Fruit fly (Drosophila melanogaster): ENCODE data around the gene CG43815.

Gene CG43815

DNA sequence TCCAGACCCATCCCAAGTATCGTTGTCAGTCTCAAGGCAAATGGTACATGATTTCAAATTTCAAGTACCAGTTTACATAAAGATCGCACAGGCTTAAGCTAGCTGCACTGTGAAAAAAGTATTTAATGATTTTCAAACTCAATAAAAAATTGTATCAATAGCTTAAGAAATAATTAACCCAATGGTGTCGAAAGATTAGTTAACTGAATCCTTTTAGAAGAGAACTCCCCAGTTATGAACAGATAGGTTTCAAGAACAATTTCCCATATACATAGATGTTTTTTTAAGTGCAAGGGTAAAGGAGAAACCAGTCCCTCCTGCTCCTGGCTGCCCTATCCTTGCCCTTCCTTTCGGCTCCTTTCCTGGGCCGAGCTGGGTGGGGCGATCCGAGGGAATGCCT lies 6.7 kb downstream of the CG43815 start (continued):
- TF ChIP-seq CG10631 (GFP tag; optimal IDR thresholded peaks at IDR 0.05) (peak; percentile 69), Eip78C (GFP tag) (peak; percentile 92), Gug (GFP tag; IDR thresholded peaks at IDR 0.05) (no peak), CG10669 (GFP tag; optimal IDR thresholded peaks at IDR 0.05) (peak; percentile 74), lz (GFP tag; optimal IDR thresholded peaks at IDR 0.05) (peak; percentile 33), CG6276 (GFP tag; optimal IDR thresholded peaks at IDR 0.05) (no peak), CG7368 (GFP tag; optimal IDR thresholded peaks at IDR 0.05) (peak; percentile 23), ss (GFP tag; optimal IDR thresholded peaks at IDR 0.05) (peak; percentile 63 to 75), fd59A (GFP tag; optimal IDR thresholded peaks at IDR 0.05) (peak; percentile 65), Smox (GFP tag; optimal IDR thresholded peaks at IDR 0.05) (no peak), OdsH (GFP tag; optimal IDR thresholded peaks at IDR 0.05) (peak; percentile 59), CG8319 (GFP tag; optimal IDR thresholded peaks at IDR 0.05) (no peak), CG1621 (tag; optimal IDR thresholded peaks at IDR 0.05) (peak; percentile 33), CG4318 (GFP tag; optimal IDR thresholded peaks at IDR 0.05) (no peak), dsx (GFP tag; optimal IDR thresholded peaks at IDR 0.05; ENCODE audit: poor library complexity, severe bottlenecking) (peak; percentile 81), CG3032 (tag; optimal IDR thresholded peaks at IDR 0.05) (peak; percentile 70), CG8119 (GFP tag; IDR thresholded peaks at IDR 0.05) (no peak), esn (GFP tag; optimal IDR thresholded peaks at IDR 0.05) (peak; percentile 30)

DNA sequence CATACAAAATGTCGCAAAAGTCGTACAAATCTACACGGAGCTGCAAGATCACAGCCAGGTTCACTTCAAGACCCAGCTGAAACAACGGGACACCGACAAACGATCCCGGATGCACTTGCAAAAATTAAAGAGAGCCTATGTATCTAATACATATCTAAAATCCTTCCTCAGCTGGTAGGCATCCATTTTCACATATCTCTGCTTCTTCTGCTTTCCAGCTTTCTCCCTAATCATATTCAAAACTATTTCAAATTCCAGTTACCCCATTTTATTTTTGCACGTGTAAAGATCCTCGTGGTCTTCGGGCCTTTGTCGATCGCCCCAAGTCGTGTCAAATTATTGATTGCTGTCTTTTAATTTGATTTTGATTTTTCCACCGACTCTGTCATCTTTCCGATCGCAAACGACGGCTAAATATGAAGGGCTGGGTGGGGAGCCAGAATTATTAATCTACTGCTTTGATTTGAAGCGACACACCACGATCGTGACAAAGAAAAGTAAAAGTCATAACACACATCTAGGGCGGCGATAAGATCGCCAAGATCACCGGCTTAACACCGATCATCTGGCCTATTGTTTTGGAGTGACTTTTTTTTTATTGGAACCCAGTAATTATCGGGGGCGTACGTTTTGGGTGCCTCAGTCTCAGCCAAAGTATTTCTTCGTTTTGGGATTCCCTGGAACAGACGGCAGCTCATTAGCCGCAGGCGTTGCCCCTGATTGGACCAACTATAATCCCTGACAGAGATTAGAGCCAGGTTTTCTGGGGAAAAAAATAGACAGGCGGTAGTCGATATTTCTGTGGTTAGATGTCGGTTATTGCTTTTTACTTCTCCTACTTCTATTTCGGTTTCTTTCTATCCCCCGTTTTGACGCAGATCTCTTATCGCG lies 7.6 kb downstream of the CG43815 start:
- TF ChIP-seq Eip93F (GFP tag; optimal IDR thresholded peaks at IDR 0.05) (no peak), CG3919 (GFP tag; optimal IDR thresholded peaks at IDR 0.05) (peak; percentile 47), spab (GFP tag; optimal IDR thresholded peaks at IDR 0.05) (peak; percentile 35), Ets21C (GFP tag; optimal IDR thresholded peaks at IDR 0.05) (no peak), achi (GFP tag; optimal IDR thresholded peaks at IDR 0.05) (peak; percentile 2), CG32006 (GFP tag; optimal IDR thresholded peaks at IDR 0.05) (peak; percentile 21), fd85E (GFP tag; optimal IDR thresholded peaks at IDR 0.05) (no peak), fkh (GFP tag; optimal IDR thresholded peaks at IDR 0.05) (no peak), Smox (GFP tag; optimal IDR thresholded peaks at IDR 0.05) (peak; percentile 22), dsx (GFP tag; optimal IDR thresholded peaks at IDR 0.05; ENCODE audit: poor library complexity, severe bottlenecking) (peak; percentile 24), CG10669 (GFP tag; optimal IDR thresholded peaks at IDR 0.05) (peak; percentile 37), CG6854 (GFP tag; optimal IDR thresholded peaks at IDR 0.05) (no peak), CG31627 (GFP tag; optimal IDR thresholded peaks at IDR 0.05) (peak; percentile 58), Sox102F (GFP tag; optimal IDR thresholded peaks at IDR 0.05) (peak; percentile 35), Lpt (GFP tag; optimal IDR thresholded peaks at IDR 0.05) (no peak), CG3032 (tag; optimal IDR thresholded peaks at IDR 0.05) (peak; percentile 46), Eip75B (GFP tag; optimal IDR thresholded peaks at IDR 0.05) (peak; percentile 36), CG6163 (GFP tag; IDR thresholded peaks at IDR 0.05) (peak; percentile 65), Gug (GFP tag; IDR thresholded peaks at IDR 0.05) (no peak), pdm3 (GFP tag; optimal IDR thresholded peaks at IDR 0.05) (peak; percentile 27), CG8632 (GFP tag; optimal IDR thresholded peaks at IDR 0.05) (peak; percentile 2), Hr39 (GFP tag; optimal IDR thresholded peaks at IDR 0.05) (peak; percentile 59), Ets96B (tag; optimal IDR thresholded peaks at IDR 0.05) (peak; percentile 63), CG9139 (GFP tag; optimal IDR thresholded peaks at IDR 0.05) (no peak), dac (GFP tag; optimal IDR thresholded peaks at IDR 0.05) (no peak), CG6276 (GFP tag; optimal IDR thresholded peaks at IDR 0.05) (no peak), Blimp-1 (GFP tag; optimal IDR thresholded peaks at IDR 0.05) (no peak), CG11762 (GFP tag; optimal IDR thresholded peaks at IDR 0.05; ENCODE audit: insufficient read depth) (no peak), Hr38 (GFP tag; optimal IDR thresholded peaks at IDR 0.05) (no peak), lz (GFP tag; optimal IDR thresholded peaks at IDR 0.05) (peak; percentile 37), CG6792 (GFP tag; optimal IDR thresholded peaks at IDR 0.05) (peak; percentile 20), cyc (GFP tag; optimal IDR thresholded peaks at IDR 0.05) (peak; percentile 49), CG11902 (GFP tag; optimal IDR thresholded peaks at IDR 0.05) (peak; percentile 16), CG8119 (GFP tag; IDR thresholded peaks at IDR 0.05) (0 out of 3 replicates have a peak, but pooled peaks have one; percentile 28), net (GFP tag; optimal IDR thresholded peaks at IDR 0.05) (no peak), CG15336 (GFP tag; IDR thresholded peaks at IDR 0.05) (no peak), CG1621 (tag; optimal IDR thresholded peaks at IDR 0.05) (no peak), Met (GFP tag; optimal IDR thresholded peaks at IDR 0.05) (peak; percentile 58)

Measured in whole organism, prepupa.